Fruit fly (Drosophila melanogaster): ENCODE measurements around the gene CG12498.
A peak's percentile ranks its signal among the peaks of the same experiment; 100 is the strongest.

The CG12498 gene

DNA sequence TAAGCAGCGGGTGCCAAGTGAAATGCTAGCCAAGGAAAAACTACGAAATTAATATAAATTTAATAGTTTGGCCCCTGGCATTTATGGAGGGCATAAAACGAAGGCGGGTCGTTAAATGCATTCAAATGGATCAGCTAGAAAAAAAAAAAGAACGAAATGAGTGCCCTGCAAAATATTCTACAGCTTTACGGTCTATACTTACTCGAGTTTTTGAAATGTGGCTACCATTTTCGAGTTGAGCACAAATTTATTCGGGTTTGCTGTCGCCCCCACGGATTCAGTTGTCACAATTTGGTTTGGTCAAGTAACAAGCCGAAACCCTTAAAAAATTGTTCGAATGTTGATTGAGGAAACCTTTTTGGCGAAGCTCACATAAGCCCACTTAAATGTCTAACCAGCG, at the start of gene CG12498:
Gene CG12498, plus strand, starts transcription at position 301 of the 400 bp plus-strand sequence.
- no peak for TF ChIP-seq kay (GFP tag; ENCODE audit: borderline replicate concordance)
- TF ChIP-seq CG12768 (GFP tag; optimal IDR thresholded peaks at IDR 0.05), result no peak
- no peak for TF ChIP-seq CG14711 (tag; optimal IDR thresholded peaks at IDR 0.05)
- no peak for TF ChIP-seq bab1 (GFP tag; optimal IDR thresholded peaks at IDR 0.05)

DNA sequence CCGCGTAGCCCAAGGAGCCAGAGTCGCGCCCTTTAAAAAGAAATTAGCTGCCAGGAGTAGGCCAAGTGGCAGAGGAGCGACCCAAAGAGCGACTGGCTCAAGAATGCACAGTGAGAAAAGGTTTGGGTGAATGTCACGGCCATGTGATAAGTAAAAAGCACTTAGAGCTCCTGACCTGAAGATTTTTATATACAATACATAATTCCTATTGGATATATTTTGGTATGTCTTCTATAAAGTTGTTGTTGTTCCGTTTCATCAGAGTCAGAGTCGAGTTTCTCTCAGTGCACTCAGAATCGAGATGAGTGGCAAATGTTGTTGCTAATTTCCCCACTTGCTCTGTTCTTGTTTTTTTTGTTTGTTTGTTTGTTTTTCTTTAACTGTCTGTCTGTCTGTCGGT, 48.5 kb upstream of the CG12498 start:
- TF ChIP-seq Hr96 (GFP tag; optimal IDR thresholded peaks at IDR 0.05), result no peak
- TF ChIP-seq cic (GFP tag; optimal IDR thresholded peaks at IDR 0.05), result no peak
- no peak for TF ChIP-seq CG12768 (GFP tag; optimal IDR thresholded peaks at IDR 0.05)
- no peak for TF ChIP-seq CG11617 (GFP tag; optimal IDR thresholded peaks at IDR 0.05)
- TF ChIP-seq CG1620 (GFP tag; optimal IDR thresholded peaks at IDR 0.05), result no peak
- TF ChIP-seq bab1 (GFP tag; optimal IDR thresholded peaks at IDR 0.05), result no peak
- no peak for TF ChIP-seq CG14711 (tag; optimal IDR thresholded peaks at IDR 0.05)
- no peak for TF ChIP-seq Crg-1 (GFP tag; optimal IDR thresholded peaks at IDR 0.05)
- no peak for TF ChIP-seq CG33017 (tag; optimal IDR thresholded peaks at IDR 0.05)
- TF ChIP-seq cnc (optimal IDR thresholded peaks at IDR 0.05), result no peak
- no peak for TF ChIP-seq ovo (GFP tag; optimal IDR thresholded peaks at IDR 0.05)
- no peak for TF ChIP-seq CG5204 (GFP tag; optimal IDR thresholded peaks at IDR 0.05)
- TF ChIP-seq CG7045 (GFP tag; optimal IDR thresholded peaks at IDR 0.05), result no peak
- TF ChIP-seq Clk (GFP tag; optimal IDR thresholded peaks at IDR 0.05), result no peak
- TF ChIP-seq tj (GFP tag; optimal IDR thresholded peaks at IDR 0.05), result no peak
- no peak for TF ChIP-seq CG7101 (tag; optimal IDR thresholded peaks at IDR 0.05)
- no peak for TF ChIP-seq kay (GFP tag; ENCODE audit: borderline replicate concordance)
- TF ChIP-seq toe (GFP tag; optimal IDR thresholded peaks at IDR 0.05), result no peak

DNA sequence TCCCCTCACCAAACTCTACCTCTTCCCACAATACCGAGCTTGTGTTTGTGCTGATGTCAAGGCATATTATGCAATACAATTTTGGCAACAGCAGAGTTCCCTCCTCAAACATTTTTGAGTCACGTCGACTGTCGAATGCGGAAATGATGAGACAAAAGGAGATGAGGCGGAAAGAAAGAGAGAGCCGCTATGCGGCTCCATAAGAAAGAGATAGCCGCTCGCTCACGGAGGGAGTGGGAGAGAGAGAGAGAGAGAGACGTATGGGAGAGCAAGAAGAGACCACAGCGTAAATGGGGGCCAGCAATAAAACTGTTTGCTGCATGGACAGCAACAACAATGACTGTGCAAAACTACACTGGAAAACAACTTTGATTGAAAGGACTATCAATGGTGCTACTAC, 44.2 kb upstream of the CG12498 start:
- TF ChIP-seq CG33017 (tag; optimal IDR thresholded peaks at IDR 0.05), result no peak
- no peak for TF ChIP-seq CG12768 (GFP tag; optimal IDR thresholded peaks at IDR 0.05)
- no peak for TF ChIP-seq CG5204 (GFP tag; optimal IDR thresholded peaks at IDR 0.05)
- TF ChIP-seq CG7045 (GFP tag; optimal IDR thresholded peaks at IDR 0.05), result no peak
- TF ChIP-seq ovo (GFP tag; optimal IDR thresholded peaks at IDR 0.05), result no peak
- TF ChIP-seq toe (GFP tag; optimal IDR thresholded peaks at IDR 0.05), result no peak
- TF ChIP-seq CG11617 (GFP tag; optimal IDR thresholded peaks at IDR 0.05), result no peak
- TF ChIP-seq CG1620 (GFP tag; optimal IDR thresholded peaks at IDR 0.05), result no peak
- TF ChIP-seq CG7101 (tag; optimal IDR thresholded peaks at IDR 0.05), result no peak
- no peak for TF ChIP-seq Clk (GFP tag; optimal IDR thresholded peaks at IDR 0.05)
- no peak for TF ChIP-seq pad (GFP tag; optimal IDR thresholded peaks at IDR 0.05)

DNA sequence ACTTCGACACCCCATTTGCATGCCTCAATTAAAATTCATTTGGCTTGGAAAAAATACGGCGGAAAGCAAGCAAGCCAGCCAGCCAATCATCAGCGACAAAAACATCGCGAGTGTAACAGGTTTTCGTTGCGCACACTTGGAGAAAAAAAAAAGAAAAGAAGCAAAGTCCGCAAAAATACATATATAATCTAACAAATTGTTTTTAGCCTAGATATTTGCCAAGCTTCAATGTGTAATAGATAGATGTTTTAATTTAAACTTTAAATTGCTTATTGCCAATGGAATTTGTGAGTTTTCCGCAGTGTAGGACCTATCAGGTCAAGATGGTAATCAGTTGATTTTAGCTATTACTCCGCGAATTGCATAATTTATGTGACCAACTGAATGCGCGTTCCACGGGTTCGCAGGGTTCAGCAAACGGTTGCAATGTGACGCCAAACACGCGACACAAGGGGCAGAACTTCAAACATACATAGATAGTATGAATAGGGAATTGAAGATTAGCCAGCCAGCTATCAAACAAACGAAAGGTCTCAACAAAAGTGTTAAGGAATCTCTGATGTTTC, 23.0 kb upstream of the CG12498 start:
- TF ChIP-seq CG33017 (tag; optimal IDR thresholded peaks at IDR 0.05) (peak; percentile 86), toe (GFP tag; optimal IDR thresholded peaks at IDR 0.05) (peak; percentile 84), CG1620 (GFP tag; optimal IDR thresholded peaks at IDR 0.05) (peak; percentile 80), Crg-1 (GFP tag; optimal IDR thresholded peaks at IDR 0.05) (peak; percentile 35), CG11617 (GFP tag; optimal IDR thresholded peaks at IDR 0.05) (peak; percentile 61), cic (GFP tag; optimal IDR thresholded peaks at IDR 0.05) (no peak), pad (GFP tag; optimal IDR thresholded peaks at IDR 0.05) (peak; percentile 66), CG7101 (tag; optimal IDR thresholded peaks at IDR 0.05) (peak; percentile 93), CG12768 (GFP tag; optimal IDR thresholded peaks at IDR 0.05) (peak; percentile 87), tj (GFP tag; optimal IDR thresholded peaks at IDR 0.05) (peak; percentile 56), Mnt (GFP tag; optimal IDR thresholded peaks at IDR 0.05) (peak; percentile 68), Clk (GFP tag; optimal IDR thresholded peaks at IDR 0.05) (peak; percentile 72), bab1 (GFP tag; optimal IDR thresholded peaks at IDR 0.05) (peak; percentile 84), ovo (GFP tag; optimal IDR thresholded peaks at IDR 0.05) (peak; percentile 12), kay (GFP tag; ENCODE audit: borderline replicate concordance) (no peak), CG7045 (GFP tag; optimal IDR thresholded peaks at IDR 0.05) (peak; percentile 87), cnc (optimal IDR thresholded peaks at IDR 0.05) (no peak), CG14711 (tag; optimal IDR thresholded peaks at IDR 0.05) (peak; percentile 89), CG5204 (GFP tag; optimal IDR thresholded peaks at IDR 0.05) (peak; percentile 80), Hr96 (GFP tag; optimal IDR thresholded peaks at IDR 0.05) (peak; percentile 92)

DNA sequence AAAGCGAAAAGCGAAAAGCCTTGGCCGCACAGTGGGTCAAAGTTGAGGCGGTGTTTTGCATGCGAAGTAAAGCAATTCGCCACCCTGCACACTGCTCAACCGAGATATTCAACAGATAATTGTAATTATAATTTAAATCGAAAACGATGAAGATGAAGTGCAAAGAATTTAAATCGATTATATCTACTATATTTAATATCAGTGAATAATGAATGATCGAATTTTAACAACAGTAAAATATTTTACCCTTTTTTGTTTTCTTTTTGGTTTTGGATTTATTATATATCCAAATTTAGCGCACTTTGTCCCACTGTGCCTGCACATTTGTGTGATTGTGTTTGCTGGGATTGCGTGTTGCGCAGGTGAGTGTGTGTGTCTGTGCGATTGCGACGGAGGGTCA, 22.4 kb upstream of the CG12498 start:
- TF ChIP-seq kay (GFP tag; ENCODE audit: borderline replicate concordance), result peak; percentile 88
- peak; percentile 81 for TF ChIP-seq Hr96 (GFP tag; optimal IDR thresholded peaks at IDR 0.05)
- TF ChIP-seq Clk (GFP tag; optimal IDR thresholded peaks at IDR 0.05), result peak; percentile 71
- peak; percentile 1 for TF ChIP-seq cic (GFP tag; optimal IDR thresholded peaks at IDR 0.05)
- peak; percentile 30 for TF ChIP-seq Crg-1 (GFP tag; optimal IDR thresholded peaks at IDR 0.05)
- TF ChIP-seq CG33017 (tag; optimal IDR thresholded peaks at IDR 0.05), result peak; percentile 78
- TF ChIP-seq cnc (optimal IDR thresholded peaks at IDR 0.05), result no peak
- peak; percentile 72 for TF ChIP-seq toe (GFP tag; optimal IDR thresholded peaks at IDR 0.05)
- peak; percentile 77 for TF ChIP-seq tj (GFP tag; optimal IDR thresholded peaks at IDR 0.05)
- TF ChIP-seq CG7101 (tag; optimal IDR thresholded peaks at IDR 0.05), result peak; percentile 90
- peak; percentile 92 for TF ChIP-seq CG11617 (GFP tag; optimal IDR thresholded peaks at IDR 0.05)
- peak; percentile 74 for TF ChIP-seq CG12768 (GFP tag; optimal IDR thresholded peaks at IDR 0.05)
- peak; percentile 93 for TF ChIP-seq bab1 (GFP tag; optimal IDR thresholded peaks at IDR 0.05)
- TF ChIP-seq CG5204 (GFP tag; optimal IDR thresholded peaks at IDR 0.05), result peak; percentile 85
- peak; percentile 85 for TF ChIP-seq CG7045 (GFP tag; optimal IDR thresholded peaks at IDR 0.05)
- TF ChIP-seq CG14711 (tag; optimal IDR thresholded peaks at IDR 0.05), result peak; percentile 83
- TF ChIP-seq Mnt (GFP tag; optimal IDR thresholded peaks at IDR 0.05), result peak; percentile 64
- TF ChIP-seq CG1620 (GFP tag; optimal IDR thresholded peaks at IDR 0.05), result peak; percentile 79
- peak; percentile 76 for TF ChIP-seq pad (GFP tag; optimal IDR thresholded peaks at IDR 0.05)
- TF ChIP-seq ovo (GFP tag; optimal IDR thresholded peaks at IDR 0.05), result peak; percentile 42

DNA sequence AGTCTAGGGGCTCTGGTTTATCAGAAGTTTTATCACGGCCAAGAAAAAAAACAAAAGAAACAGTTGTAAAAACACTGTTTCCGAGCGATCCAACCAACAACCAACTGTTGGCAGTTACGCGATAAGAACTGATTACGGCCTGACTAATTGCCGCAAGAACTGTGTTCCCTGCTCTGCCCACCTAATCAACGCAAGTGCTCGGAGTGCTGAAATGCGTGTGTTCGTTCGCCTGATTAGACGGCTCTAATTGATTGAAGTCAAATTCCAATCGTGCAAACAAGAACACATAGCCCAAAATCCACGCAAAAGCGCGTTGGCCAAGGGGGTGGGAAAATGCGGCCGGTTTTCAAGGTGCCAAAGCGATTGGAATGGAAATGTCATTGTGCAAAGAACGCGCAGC, 21.8 kb upstream of the CG12498 start:
- TF ChIP-seq tj (GFP tag; optimal IDR thresholded peaks at IDR 0.05), result no peak
- no peak for TF ChIP-seq CG7045 (GFP tag; optimal IDR thresholded peaks at IDR 0.05)
- TF ChIP-seq ovo (GFP tag; optimal IDR thresholded peaks at IDR 0.05), result no peak
- no peak for TF ChIP-seq Hr96 (GFP tag; optimal IDR thresholded peaks at IDR 0.05)
- TF ChIP-seq bab1 (GFP tag; optimal IDR thresholded peaks at IDR 0.05), result no peak
- TF ChIP-seq Crg-1 (GFP tag; optimal IDR thresholded peaks at IDR 0.05), result no peak
- no peak for TF ChIP-seq toe (GFP tag; optimal IDR thresholded peaks at IDR 0.05)
- no peak for TF ChIP-seq CG12768 (GFP tag; optimal IDR thresholded peaks at IDR 0.05)
- no peak for TF ChIP-seq cic (GFP tag; optimal IDR thresholded peaks at IDR 0.05)
- TF ChIP-seq CG14711 (tag; optimal IDR thresholded peaks at IDR 0.05), result no peak
- TF ChIP-seq CG7101 (tag; optimal IDR thresholded peaks at IDR 0.05), result no peak
- no peak for TF ChIP-seq Mnt (GFP tag; optimal IDR thresholded peaks at IDR 0.05)
- TF ChIP-seq kay (GFP tag; ENCODE audit: borderline replicate concordance), result no peak
- TF ChIP-seq CG11617 (GFP tag; optimal IDR thresholded peaks at IDR 0.05), result no peak
- TF ChIP-seq Clk (GFP tag; optimal IDR thresholded peaks at IDR 0.05), result no peak
- TF ChIP-seq CG33017 (tag; optimal IDR thresholded peaks at IDR 0.05), result no peak
- TF ChIP-seq CG1620 (GFP tag; optimal IDR thresholded peaks at IDR 0.05), result no peak
- TF ChIP-seq pad (GFP tag; optimal IDR thresholded peaks at IDR 0.05), result no peak
- TF ChIP-seq CG5204 (GFP tag; optimal IDR thresholded peaks at IDR 0.05), result no peak

Data from whole organism, adult.